Worm (Caenorhabditis elegans) whole organism, L2 larva: ENCODE data around the gene Y53F4B.9.
A peak's percentile ranks its signal among the peaks of the same experiment; 100 is the strongest.

ENCODE experiments used
- ama-1 ChIP-seq: fragments of 150-350 bp; optimal IDR thresholded peaks from 2 replicates; lab custom pipeline; 2018; ENCODE audit warnings: inconsistent platforms
- fos-1 ChIP-seq: fragments of 150-350 bp; optimal IDR thresholded peaks from 2 replicates; lab custom pipeline; 2014; ENCODE audit warnings: missing biosample characterization, missing genetic modification characterization
- ztf-4 ChIP-seq: fragments of 150-350 bp; optimal IDR thresholded peaks from 2 replicates; lab custom pipeline; 2014; ENCODE audit warnings: missing biosample characterization, missing genetic modification characterization

Gene Y53F4B.9

DNA sequence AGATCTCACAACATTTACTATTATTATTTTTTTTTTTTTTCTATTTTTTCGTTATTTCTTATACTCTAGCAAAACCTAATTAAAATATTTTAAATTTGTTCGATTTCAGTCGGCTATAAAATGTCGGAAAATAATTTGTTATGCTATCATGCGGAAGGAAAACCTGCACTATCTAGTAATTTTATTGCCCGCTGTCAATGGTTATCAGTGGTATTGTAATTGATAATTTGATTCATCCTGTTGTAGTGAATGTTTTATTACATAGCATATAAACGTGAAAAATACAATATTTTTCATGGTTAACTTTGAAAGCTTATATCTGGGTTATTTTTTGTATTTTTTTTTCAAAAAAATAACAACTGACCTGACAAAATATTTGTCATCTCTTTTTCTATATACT, 50.9 kb downstream of the Y53F4B.9 start:
- TF ChIP-seq fos-1 (tag; lab: Kevin White, UChicago) (peak; percentile 89), ama-1 (no peak)

DNA sequence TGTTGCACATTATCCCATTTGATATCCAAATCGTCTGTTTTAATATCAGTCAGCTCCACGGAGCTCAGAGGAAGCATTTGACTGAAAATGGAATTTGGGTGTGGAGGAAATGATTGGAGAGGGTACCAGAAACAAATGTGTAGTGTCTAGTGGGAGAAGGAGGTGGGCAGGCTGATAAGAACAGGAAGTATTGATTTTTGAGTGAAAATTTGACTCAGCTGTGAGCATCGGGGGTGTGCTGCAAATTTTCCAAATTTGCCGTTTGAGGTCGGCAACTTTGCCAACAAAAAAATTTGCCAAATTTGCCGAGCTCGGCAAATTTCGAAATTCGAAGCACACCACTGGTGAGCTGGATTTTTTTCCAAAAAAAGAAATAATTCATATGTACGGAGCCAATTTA, 52.1 kb downstream of the Y53F4B.9 start, which contains the start of gene Y53F4B.1:
Y53F4B.1 (minus strand) TSS at position 101 of the 400 bp plus-strand sequence.
- TF ChIP-seq fos-1 (tag; lab: Kevin White, UChicago) (peak; percentile 26), ztf-4 (tag; lab: Kevin White, UChicago) (no peak)
